Fruit fly (Drosophila melanogaster) whole organism: Measurements from ENCODE around the gene CG10738.

Experiments used
- CG8478 ChIP-seq: fragments of >200 bp; optimal IDR thresholded peaks from 2 replicates; lab custom pipeline; 2018; ENCODE audit warnings: inconsistent platforms
- Dll ChIP-seq: fragments of >200 bp; optimal IDR thresholded peaks from 2 replicates; lab custom pipeline; 2017
- EcR ChIP-seq, 2 experiments: fragments of >200 bp; optimal IDR thresholded peaks; 2 replicates each; lab custom pipeline; 2017; ENCODE audit warnings: missing biosample characterization in 2 of 2, missing genetic modification characterization in 2 of 2, missing genetic modification reagents in 2 of 2
- pan ChIP-seq: fragments of >200 bp; optimal IDR thresholded peaks from 2 replicates; lab custom pipeline; 2017
- psq ChIP-seq: fragments of >200 bp; optimal IDR thresholded peaks from 2 replicates; lab custom pipeline; 2017
- usp ChIP-seq: fragments of >200 bp; optimal IDR thresholded peaks from 2 replicates; lab custom pipeline; 2017; ENCODE audit warnings: missing biosample characterization, missing genetic modification characterization, mixed read lengths

The CG10738 gene

DNA sequence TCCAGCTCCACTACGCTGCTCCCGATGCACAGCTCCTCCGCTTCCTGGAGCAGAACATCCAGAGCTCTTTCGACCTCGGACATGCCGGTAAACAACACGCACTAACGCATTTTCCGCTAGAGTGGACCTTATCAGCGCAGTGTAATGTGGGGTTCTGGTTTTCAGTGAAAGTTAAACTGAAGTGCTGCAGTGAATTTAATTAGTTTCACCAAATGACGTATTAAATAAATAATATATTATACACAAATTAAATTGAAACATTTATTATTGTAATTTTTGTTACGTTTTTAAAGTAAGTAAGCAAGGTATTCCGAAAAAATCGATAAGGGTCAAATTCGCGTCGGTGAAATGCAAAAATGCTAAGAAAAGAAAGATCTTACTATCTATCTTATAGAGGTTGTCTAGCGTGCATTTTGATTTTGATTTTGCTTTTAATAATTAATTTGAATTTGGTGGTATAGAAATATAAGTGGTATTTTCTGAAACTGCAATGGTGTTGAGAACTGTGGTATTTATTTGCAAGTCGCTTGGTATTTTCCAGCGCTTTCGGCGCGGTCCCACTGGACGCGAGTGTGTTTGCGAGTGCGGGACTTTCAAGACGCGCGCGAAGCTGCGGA, at the start of gene CG10738, which contains the start of gene JMJD7:
Gene CG10738 (plus strand): TSS at position 594 of the 617 bp plus-strand sequence.
Gene JMJD7 (minus strand): TSS at position 107 of the 617 bp plus-strand sequence.
- TF ChIP-seq psq: no peak
- no peak for TF ChIP-seq usp (GFP tag; lab: Kevin White, UChicago)

DNA sequence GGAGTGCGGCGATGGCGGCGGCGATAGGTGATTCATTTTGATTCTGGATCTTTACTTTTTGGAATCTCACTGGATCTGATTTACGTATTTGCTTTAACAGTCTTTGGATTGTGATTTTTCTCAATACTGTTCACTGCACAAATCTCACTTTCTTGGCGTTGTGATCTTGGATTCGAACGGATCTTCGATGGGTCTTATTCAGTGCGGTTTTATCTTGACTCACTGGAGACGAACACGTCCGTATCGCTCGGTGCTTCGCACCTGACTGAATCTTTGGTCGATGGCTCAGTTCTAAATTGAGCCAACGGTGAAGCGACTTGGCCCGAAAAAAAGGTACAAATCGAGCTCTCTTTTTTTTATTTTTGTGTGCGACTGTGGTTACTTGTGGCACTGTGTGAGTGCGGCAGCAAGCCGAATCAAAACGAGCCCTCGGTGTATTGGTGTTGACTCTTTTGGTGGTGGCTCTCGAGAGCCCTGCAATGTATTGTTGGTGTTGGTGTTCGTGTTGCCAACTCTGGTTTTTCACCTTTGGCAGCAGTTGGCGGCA, 49.6 kb upstream of the CG10738 start, which contains the start of gene sens:
Gene sens (minus strand): TSS at position 254 of the 547 bp plus-strand sequence.
- TF ChIP-seq usp (GFP tag; lab: Kevin White, UChicago) (no peak), Dll (lab: Kevin White, UChicago) (no peak), EcR (GFP tag; optimal IDR thresholded peaks at IDR 0.05; lab: Kevin White, UChicago) (no peak), pan (lab: Kevin White, UChicago) (no peak), CG8478 (lab: Kevin White, UChicago) (no peak), psq (no peak)

- TF ChIP-seq usp (GFP tag; lab: Kevin White, UChicago) (no peak), pan (lab: Kevin White, UChicago) (no peak), EcR (GFP tag; optimal IDR thresholded peaks at IDR 0.05; lab: Kevin White, UChicago) (no peak), CG8478 (lab: Kevin White, UChicago) (no peak), Dll (lab: Kevin White, UChicago) (no peak), psq (no peak)
These were observed 47.3 kb upstream of the CG10738 start for dm6 chr3L:13403141-13403867.

- TF ChIP-seq Dll (lab: Kevin White, UChicago) (no peak), EcR (GFP tag; optimal IDR thresholded peaks at IDR 0.05; lab: Kevin White, UChicago) (no peak), usp (GFP tag; lab: Kevin White, UChicago) (no peak), pan (lab: Kevin White, UChicago) (no peak), CG8478 (lab: Kevin White, UChicago) (no peak), psq (no peak)
These were observed 43.7 kb upstream of the CG10738 start for dm6 chr3L:13406873-13407272.

DNA sequence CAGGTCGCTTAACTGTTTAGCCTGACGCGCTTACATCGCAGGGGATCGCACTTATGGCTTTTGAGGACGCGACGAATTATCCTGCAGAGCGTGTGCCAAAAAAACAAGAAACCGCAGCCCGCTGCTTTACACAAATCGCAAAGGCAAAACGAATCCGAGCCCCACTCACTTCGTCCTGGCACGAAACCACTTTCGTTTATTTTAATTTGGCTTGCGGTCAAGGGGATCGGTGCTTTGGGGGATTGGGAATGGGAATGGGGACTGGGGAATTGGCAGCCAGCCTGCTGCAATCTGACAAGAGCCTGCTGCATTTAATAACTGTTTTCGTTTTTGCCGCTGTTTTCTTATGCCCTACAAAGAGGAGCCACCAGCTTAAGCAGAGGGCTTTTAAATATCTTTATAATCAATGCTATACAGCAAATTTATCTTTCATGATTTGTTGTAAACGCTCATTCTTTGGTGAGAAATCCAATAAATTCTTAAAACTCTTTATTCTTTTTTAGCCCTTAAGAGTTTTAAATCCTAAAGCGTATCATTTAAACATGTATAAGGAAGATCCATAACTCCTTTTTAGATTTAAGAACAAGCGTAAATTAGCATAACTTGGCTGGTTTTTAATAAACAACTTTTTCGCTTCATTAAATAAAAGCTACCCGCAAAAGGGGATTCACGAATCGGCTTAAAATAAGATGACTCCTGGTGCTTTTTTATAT, 40.6 kb upstream of the CG10738 start:
- TF ChIP-seq pan (lab: Kevin White, UChicago): no peak
- no peak for TF ChIP-seq usp (GFP tag; lab: Kevin White, UChicago)
- TF ChIP-seq psq: no peak
- TF ChIP-seq CG8478 (lab: Kevin White, UChicago): no peak
- TF ChIP-seq EcR (GFP tag; optimal IDR thresholded peaks at IDR 0.05; lab: Kevin White, UChicago): no peak
- no peak for TF ChIP-seq Dll (lab: Kevin White, UChicago)

DNA sequence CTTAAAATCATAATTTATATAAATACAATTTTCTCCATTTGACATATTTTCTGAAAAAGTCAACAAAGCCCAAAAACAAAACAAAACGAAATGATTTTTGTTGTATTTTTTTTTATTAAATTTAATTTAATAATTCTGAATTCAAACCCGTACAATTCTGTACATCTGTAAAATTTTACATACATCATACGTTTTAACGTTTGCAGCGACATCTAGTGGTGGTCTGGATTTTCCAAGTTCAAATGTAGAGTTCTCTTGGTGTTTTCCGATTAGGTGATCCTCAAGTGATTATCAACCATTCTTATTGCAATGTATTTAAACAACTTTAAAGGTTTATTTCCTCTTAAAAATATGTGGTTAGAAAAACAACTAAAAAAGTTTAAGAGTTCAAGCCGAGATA, 39.6 kb upstream of the CG10738 start:
- TF ChIP-seq CG8478 (lab: Kevin White, UChicago): no peak
- no peak for TF ChIP-seq EcR (GFP tag; optimal IDR thresholded peaks at IDR 0.05; lab: Kevin White, UChicago)
- no peak for TF ChIP-seq usp (GFP tag; lab: Kevin White, UChicago)
- no peak for TF ChIP-seq pan (lab: Kevin White, UChicago)
- no peak for TF ChIP-seq Dll (lab: Kevin White, UChicago)
- TF ChIP-seq psq: no peak

- TF ChIP-seq pan (lab: Kevin White, UChicago) (no peak), CG8478 (lab: Kevin White, UChicago) (no peak), Dll (lab: Kevin White, UChicago) (no peak), usp (GFP tag; lab: Kevin White, UChicago) (no peak), psq (no peak), EcR (GFP tag; optimal IDR thresholded peaks at IDR 0.05; lab: Kevin White, UChicago) (no peak)
These were observed 38.2 kb upstream of the CG10738 start, which contains the start of the genes CG10222 and flr for dm6 chr3L:13412200-13412885. Gene CG10222 (minus strand): TSS chr3L:13412453. Gene flr (plus strand): TSS chr3L:13412843.

DNA sequence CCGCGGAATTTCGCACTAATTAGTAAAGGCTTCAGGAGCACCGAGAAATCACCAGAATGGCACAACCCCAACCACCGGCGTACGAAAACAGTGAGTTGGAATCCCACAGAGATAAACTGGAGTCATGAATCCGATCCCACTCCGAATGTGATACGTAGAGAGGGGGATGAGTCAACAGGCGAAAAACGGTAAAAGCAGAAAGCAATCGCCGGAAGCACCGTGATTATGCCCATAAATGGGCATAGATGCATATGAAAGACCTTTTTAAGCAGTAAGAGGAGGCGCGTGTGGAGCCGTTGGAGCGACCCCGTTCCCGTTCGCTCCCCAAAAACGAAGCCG, 37.7 kb upstream of the CG10738 start:
- TF ChIP-seq CG8478 (lab: Kevin White, UChicago): no peak
- no peak for TF ChIP-seq EcR (GFP tag; optimal IDR thresholded peaks at IDR 0.05; lab: Kevin White, UChicago)
- no peak for TF ChIP-seq pan (lab: Kevin White, UChicago)
- no peak for TF ChIP-seq Dll (lab: Kevin White, UChicago)
- TF ChIP-seq usp (GFP tag; lab: Kevin White, UChicago): no peak
- no peak for TF ChIP-seq psq

DNA sequence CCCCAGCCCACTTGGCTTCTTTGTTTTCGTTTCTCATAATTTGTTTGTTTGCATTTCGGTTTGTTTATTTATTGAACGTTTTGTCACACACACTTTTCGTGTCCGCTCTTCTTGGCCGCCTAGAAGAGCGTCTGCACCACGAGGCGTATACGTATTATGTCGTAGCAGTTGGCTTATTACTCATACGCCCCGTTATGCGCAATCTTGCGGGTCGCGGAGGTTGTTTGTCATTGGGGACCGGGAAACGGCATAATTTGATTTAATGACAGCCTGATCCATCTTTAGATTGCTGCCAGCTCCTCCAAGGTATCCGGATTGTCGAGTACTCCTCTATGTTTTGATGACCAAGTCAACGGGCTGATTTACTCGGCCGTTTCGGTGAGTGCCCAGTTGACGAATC, 30.4 kb upstream of the CG10738 start:
- TF ChIP-seq usp (GFP tag; lab: Kevin White, UChicago) (no peak), Dll (lab: Kevin White, UChicago) (no peak), psq (no peak), CG8478 (lab: Kevin White, UChicago) (no peak), EcR (GFP tag; optimal IDR thresholded peaks at IDR 0.05; lab: Kevin White, UChicago) (no peak), pan (lab: Kevin White, UChicago) (no peak)

- TF ChIP-seq pan (lab: Kevin White, UChicago) (no peak), CG8478 (lab: Kevin White, UChicago) (no peak), usp (GFP tag; lab: Kevin White, UChicago) (no peak), EcR (GFP tag; optimal IDR thresholded peaks at IDR 0.05; lab: Kevin White, UChicago) (no peak), psq (no peak), Dll (lab: Kevin White, UChicago) (no peak)
These were observed 28.2 kb upstream of the CG10738 start, which contains the start of gene CG32121 for dm6 chr3L:13422286-13422787. Gene CG32121 (minus strand): TSS chr3L:13422336.
